Fruit fly (Drosophila melanogaster): Measurements from ENCODE around the gene mtm.

Gene mtm

DNA sequence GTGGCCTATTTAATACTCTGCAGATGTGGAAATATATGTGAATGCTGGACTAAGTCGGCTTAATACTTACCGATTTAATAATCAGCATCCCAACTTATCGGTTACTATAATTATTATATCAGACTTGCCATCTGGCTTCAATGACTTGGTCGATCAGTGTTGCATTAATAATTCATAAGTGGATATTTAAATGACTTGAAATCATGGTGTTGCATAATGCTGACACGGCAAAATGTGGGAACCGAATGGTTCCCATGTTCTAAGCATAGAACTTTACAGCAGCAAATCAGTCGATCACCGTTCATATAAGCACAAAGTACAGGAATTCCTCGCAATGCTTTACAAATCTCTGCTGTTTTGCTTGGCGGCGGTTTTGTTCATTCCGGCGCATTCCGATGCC lies 23.4 kb upstream of the mtm start, which contains the start of gene CG34180:
Gene CG34180, plus strand, starts transcription at position 301 of the 400 bp plus-strand sequence.
- peak in 1 of 2 experiments; percentile 17 for TF ChIP-seq Pdp1 (GFP tag; optimal IDR thresholded peaks at IDR 0.05)
- no peak for TF ChIP-seq unc-4 (GFP tag; IDR thresholded peaks at IDR 0.05; ENCODE audit: partially characterized antibody)

DNA sequence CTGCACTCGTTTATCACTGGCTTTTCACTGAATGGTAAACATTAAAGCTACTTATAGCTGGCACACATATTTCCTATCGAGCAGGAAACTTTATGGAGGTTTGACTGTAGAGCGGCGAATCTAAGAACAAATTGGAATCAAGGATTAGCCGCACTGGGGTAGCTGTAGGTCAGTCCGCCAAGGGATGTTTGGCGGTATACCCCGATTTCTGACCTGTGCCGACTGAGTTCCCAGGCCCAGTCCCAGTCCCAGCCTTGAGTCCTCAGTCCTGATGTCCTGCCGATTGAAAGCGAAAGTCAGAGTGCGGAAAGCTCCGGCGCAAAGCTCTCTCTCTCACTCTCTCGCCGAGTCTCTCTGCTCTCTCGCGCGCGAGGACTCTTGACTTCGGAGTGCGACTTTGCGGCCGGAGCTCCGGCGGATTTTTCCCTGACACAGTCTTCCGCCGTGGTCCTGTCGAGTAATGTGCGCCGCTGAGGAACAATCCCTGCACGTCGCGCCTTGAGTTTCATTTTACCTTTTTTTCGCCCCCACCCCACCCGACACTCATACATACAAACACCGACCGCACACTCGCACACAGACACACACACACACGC lies 17.2 kb upstream of the mtm start, which contains the start of gene CG13995:
Gene CG13995, plus strand, starts transcription at position 429 of the 596 bp plus-strand sequence.
- TF ChIP-seq CG18011 (GFP tag; optimal IDR thresholded peaks at IDR 0.05) (no peak), Dip3 (GFP tag; optimal IDR thresholded peaks at IDR 0.05) (no peak), CG4707 (GFP tag; optimal IDR thresholded peaks at IDR 0.05) (no peak), CG17361 (GFP tag; IDR thresholded peaks at IDR 0.05) (no peak), CG10654 (GFP tag; optimal IDR thresholded peaks at IDR 0.05) (no peak), CG6175 (GFP tag; IDR thresholded peaks at IDR 0.05) (no peak), Spps (tag; optimal IDR thresholded peaks at IDR 0.05) (no peak), CG13424 (tag; optimal IDR thresholded peaks at IDR 0.05) (no peak), aop (GFP tag; IDR thresholded peaks at IDR 0.05) (no peak), CG11247 (GFP tag; IDR thresholded peaks at IDR 0.05) (no peak), CG4328 (GFP tag; optimal IDR thresholded peaks at IDR 0.05) (no peak), PHDP (tag; optimal IDR thresholded peaks at IDR 0.05) (no peak), CG9876 (GFP tag; optimal IDR thresholded peaks at IDR 0.05) (no peak), Opbp (GFP tag; IDR thresholded peaks at IDR 0.05; ENCODE audit: partially characterized antibody) (no peak), CG2202 (tag; optimal IDR thresholded peaks at IDR 0.05) (no peak), CG34224 (GFP tag; IDR thresholded peaks at IDR 0.05; ENCODE audit: partially characterized antibody) (no peak), tup (GFP tag; optimal IDR thresholded peaks at IDR 0.05) (no peak), pros (GFP tag; optimal IDR thresholded peaks at IDR 0.05) (no peak), Drgx (GFP tag; IDR thresholded peaks at IDR 0.05) (no peak), usp (GFP tag; optimal IDR thresholded peaks at IDR 0.05) (no peak), ac (GFP tag; optimal IDR thresholded peaks at IDR 0.05) (no peak), CG12219 (GFP tag; optimal IDR thresholded peaks at IDR 0.05) (no peak), HLH4C (GFP tag; IDR thresholded peaks at IDR 0.05; ENCODE audit: partially characterized antibody) (no peak), CG13287 (GFP tag; IDR thresholded peaks at IDR 0.05; ENCODE audit: partially characterized antibody) (no peak), prd (optimal IDR thresholded peaks at IDR 0.05) (no peak), prd (GFP tag; IDR thresholded peaks at IDR 0.05) (no peak), cg (GFP tag; optimal IDR thresholded peaks at IDR 0.05) (peak; percentile 57), abd-A (tag; optimal IDR thresholded peaks at IDR 0.05) (no peak), dysf (GFP tag; IDR thresholded peaks at IDR 0.05) (no peak), sc (optimal IDR thresholded peaks at IDR 0.05) (no peak), sc (GFP tag; optimal IDR thresholded peaks at IDR 0.05) (no peak), Myb (GFP tag; optimal IDR thresholded peaks at IDR 0.05) (no peak), lmd (GFP tag; IDR thresholded peaks at IDR 0.05) (no peak), Fer1 (GFP tag; optimal IDR thresholded peaks at IDR 0.05) (no peak), Fer3 (tag; optimal IDR thresholded peaks at IDR 0.05) (no peak), Dip2 (GFP tag; IDR thresholded peaks at IDR 0.05) (no peak), CG17802 (tag; optimal IDR thresholded peaks at IDR 0.05) (no peak), pfk (GFP tag; optimal IDR thresholded peaks at IDR 0.05) (no peak), run (tag; optimal IDR thresholded peaks at IDR 0.05) (no peak), mam (GFP tag; optimal IDR thresholded peaks at IDR 0.05) (no peak), sqz (GFP tag; optimal IDR thresholded peaks at IDR 0.05) (no peak), CG11456 (GFP tag; IDR thresholded peaks at IDR 0.05) (no peak), TFAM (GFP tag; optimal IDR thresholded peaks at IDR 0.05) (no peak), CG2199 (GFP tag; IDR thresholded peaks at IDR 0.05) (no peak), ttk (GFP tag; IDR thresholded peaks at IDR 0.05) (0 out of 2 replicates have a peak, but pooled peaks have one; percentile 24), CG4854 (GFP tag; optimal IDR thresholded peaks at IDR 0.05) (no peak), lab (GFP tag; optimal IDR thresholded peaks at IDR 0.05) (peak; percentile 22)

All from whole organism, embryonic.